Worm (Caenorhabditis elegans) whole organism, L2 larva: ENCODE measurements around the gene gsto-2.

Source experiments
- C34F6.9 ChIP-seq: fragments of 150-350 bp; optimal IDR thresholded peaks from 2 replicates; lab custom pipeline; 2014; ENCODE audit warnings: missing biosample characterization, missing genetic modification characterization
- alr-1 ChIP-seq: fragments of 150-350 bp; optimal IDR thresholded peaks from 2 replicates; lab custom pipeline; 2014; ENCODE audit warnings: missing biosample characterization, missing genetic modification characterization
- dmd-4 ChIP-seq: sonication (generic microtip); optimal IDR thresholded peaks from 2 replicates; lab custom pipeline; 2017; ENCODE audit warnings: missing biosample characterization, missing genetic modification characterization
- egl-27 ChIP-seq: sonication (generic microtip); optimal IDR thresholded peaks from 3 replicates; lab custom pipeline; 2017; ENCODE audit warnings: missing biosample characterization, missing genetic modification reagents, missing genetic modification characterization
- fos-1 ChIP-seq: fragments of 150-350 bp; optimal IDR thresholded peaks from 2 replicates; lab custom pipeline; 2014; ENCODE audit warnings: missing biosample characterization, missing genetic modification characterization
- nhr-12 ChIP-seq: fragments of 150-350 bp; optimal IDR thresholded peaks from 2 replicates; lab custom pipeline; 2014; ENCODE audit warnings: missing biosample characterization, missing genetic modification characterization
- nhr-129 ChIP-seq: fragments of 150-350 bp; optimal IDR thresholded peaks from 2 replicates; lab custom pipeline; 2014; ENCODE audit warnings: missing biosample characterization, missing genetic modification characterization
- nhr-21 ChIP-seq: fragments of 150-350 bp; optimal IDR thresholded peaks from 2 replicates; lab custom pipeline; 2014; ENCODE audit warnings: missing biosample characterization, missing genetic modification characterization
- nhr-23 ChIP-seq: fragments of 150-350 bp; optimal IDR thresholded peaks from 2 replicates; lab custom pipeline; 2014; ENCODE audit warnings: missing biosample characterization, missing genetic modification reagents, missing genetic modification characterization
- unc-39 ChIP-seq: fragments of 150-350 bp; optimal IDR thresholded peaks from 2 replicates; lab custom pipeline; 2014; ENCODE audit warnings: missing biosample characterization, missing genetic modification characterization

- TF ChIP-seq nhr-129 = no peak
- TF ChIP-seq fos-1 (tag; lab: Kevin White, UChicago) = no peak
- no peak for TF ChIP-seq egl-27
- TF ChIP-seq dmd-4 = no peak
- no peak for TF ChIP-seq nhr-12
- TF ChIP-seq alr-1 (tag; lab: Kevin White, UChicago) = no peak
- TF ChIP-seq unc-39 (tag; lab: Kevin White, UChicago) = no peak
- TF ChIP-seq nhr-23 (tag; lab: Kevin White, UChicago) = no peak
- no peak for TF ChIP-seq nhr-21 (tag; lab: Kevin White, UChicago)
- TF ChIP-seq C34F6.9 = no peak
These were observed 43.2 kb downstream of the gsto-2 start, which contains the start of gene ztf-30 for ce11 chrIII:8597770-8598169.
